Worm (Caenorhabditis elegans): ENCODE data around the gene ttr-10.

The ttr-10 gene

DNA sequence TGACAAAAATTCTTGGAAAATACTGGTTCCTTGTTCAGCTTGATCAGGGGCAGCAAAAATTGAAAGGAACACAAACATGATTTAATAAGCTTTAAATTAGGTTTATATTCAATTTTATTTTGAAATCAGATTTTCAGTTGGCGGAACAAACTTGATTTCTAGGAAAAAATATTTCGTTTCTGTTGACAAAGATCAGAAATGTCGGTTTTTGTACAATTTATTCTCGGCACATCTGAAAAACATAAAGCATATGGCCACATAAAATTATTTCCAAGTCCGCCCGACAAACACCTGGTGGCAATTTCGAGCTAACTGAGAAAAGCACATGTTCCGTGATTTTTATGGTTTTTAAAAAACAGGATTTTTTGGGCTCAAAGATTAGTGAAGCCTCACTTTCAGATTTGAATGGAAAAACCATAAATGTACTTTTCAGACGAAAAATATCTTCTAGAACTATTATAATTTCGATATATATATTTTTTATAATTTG, at the start of gene ttr-10:
Gene ttr-10, minus strand, starts transcription at position 51 of the 490 bp plus-strand sequence.
- no peak for TF ChIP-seq ztf-29 (GFP tag; IDR thresholded peaks at IDR 0.05)
- TF ChIP-seq flt-1 (GFP tag; IDR thresholded peaks at IDR 0.05) = no peak

DNA sequence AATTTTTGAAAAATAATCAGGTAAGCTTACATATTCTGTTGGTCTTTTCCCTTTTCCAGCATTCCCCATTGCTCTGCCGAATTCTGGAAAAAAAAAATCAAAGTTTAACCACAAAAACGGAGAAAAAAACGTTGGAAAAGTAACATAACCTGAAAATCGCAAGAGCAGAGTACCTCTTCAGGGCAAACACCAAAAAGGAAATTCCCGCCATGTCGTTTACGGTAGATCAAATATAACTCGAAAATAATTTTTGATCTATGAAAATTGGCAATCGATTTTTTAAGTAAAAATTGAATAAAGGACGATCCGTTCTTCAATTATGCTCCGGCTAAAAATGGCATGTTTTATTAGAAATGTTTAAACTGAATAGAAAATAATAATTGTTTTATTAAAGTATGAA, 49.7 kb upstream of the ttr-10 start, which contains the start of gene C50E3.11:
Gene C50E3.11, minus strand, starts transcription at position 83 of the 400 bp plus-strand sequence.
- TF ChIP-seq T22C8.4 (GFP tag; IDR thresholded peaks at IDR 0.05) (no peak), med-1 (GFP tag; optimal IDR thresholded peaks at IDR 0.05; ENCODE audit: insufficient read depth) (no peak), ztf-29 (GFP tag; IDR thresholded peaks at IDR 0.05) (no peak), ref-1 (GFP tag; conservative IDR thresholded peaks at IDR 0.05) (no peak), flt-1 (GFP tag; IDR thresholded peaks at IDR 0.05) (no peak), cog-1 (tag; optimal IDR thresholded peaks at IDR 0.05) (no peak), klf-2 (GFP tag; conservative IDR thresholded peaks at IDR 0.05) (no peak), tab-1 (GFP tag; IDR thresholded peaks at IDR 0.05) (no peak), ztf-23 (GFP tag; IDR thresholded peaks at IDR 0.05) (no peak)

DNA sequence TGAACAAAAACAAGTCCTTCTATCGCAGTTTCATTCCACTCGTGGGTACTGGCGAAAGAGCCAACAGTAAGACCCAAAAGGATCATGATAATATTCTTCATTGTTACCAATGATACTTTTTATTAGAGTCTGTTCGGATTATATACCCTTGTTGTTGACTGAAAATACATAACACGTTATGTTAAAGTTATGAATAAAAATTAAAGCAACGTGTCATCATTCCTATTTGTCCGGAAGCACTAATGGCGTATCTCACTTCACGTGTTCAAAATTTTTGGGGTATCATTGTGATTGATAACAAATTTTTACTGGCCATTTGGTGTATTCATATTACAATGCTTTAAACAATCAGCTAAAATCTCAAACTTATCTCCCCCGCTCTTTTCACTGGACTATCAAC, 47.7 kb upstream of the ttr-10 start, which contains the start of gene scl-26:
Gene scl-26, minus strand, starts transcription at position 101 of the 400 bp plus-strand sequence.
- TF ChIP-seq ref-1 (GFP tag; conservative IDR thresholded peaks at IDR 0.05) = no peak
- no peak for TF ChIP-seq flt-1 (GFP tag; IDR thresholded peaks at IDR 0.05)
- TF ChIP-seq med-1 (GFP tag; optimal IDR thresholded peaks at IDR 0.05; ENCODE audit: insufficient read depth) = no peak

DNA sequence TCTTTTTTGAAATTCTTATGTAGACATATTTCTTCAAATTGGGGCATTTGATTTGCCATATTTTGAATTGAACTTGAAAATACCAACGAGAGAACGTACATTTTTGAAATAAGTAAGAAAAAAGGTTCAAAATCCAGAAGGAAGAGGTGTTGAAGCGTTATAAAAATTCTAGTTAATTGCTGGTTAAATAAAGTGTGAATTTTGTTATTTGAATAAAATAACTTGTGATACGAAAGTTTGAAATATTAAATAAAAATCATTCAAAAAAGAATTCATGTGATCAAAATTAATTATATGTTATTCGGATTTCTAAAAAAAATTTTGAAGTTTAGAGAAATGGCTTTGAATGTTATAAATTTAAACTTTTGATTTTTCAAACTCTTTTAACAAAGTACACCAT, 46.4 kb upstream of the ttr-10 start, which contains the start of gene C50E3.9:
Gene C50E3.9, minus strand, starts transcription at position 101 of the 400 bp plus-strand sequence.
- no peak for TF ChIP-seq T22C8.4 (GFP tag; IDR thresholded peaks at IDR 0.05)
- TF ChIP-seq flt-1 (GFP tag; IDR thresholded peaks at IDR 0.05) = no peak
- TF ChIP-seq ref-1 (GFP tag; conservative IDR thresholded peaks at IDR 0.05) = no peak
- no peak for TF ChIP-seq klf-2 (GFP tag; conservative IDR thresholded peaks at IDR 0.05)
- no peak for TF ChIP-seq med-1 (GFP tag; optimal IDR thresholded peaks at IDR 0.05; ENCODE audit: insufficient read depth)
- no peak for TF ChIP-seq ztf-29 (GFP tag; IDR thresholded peaks at IDR 0.05)
- no peak for TF ChIP-seq cog-1 (tag; optimal IDR thresholded peaks at IDR 0.05)
- no peak for TF ChIP-seq ztf-23 (GFP tag; IDR thresholded peaks at IDR 0.05)
- no peak for TF ChIP-seq tab-1 (GFP tag; IDR thresholded peaks at IDR 0.05)

DNA sequence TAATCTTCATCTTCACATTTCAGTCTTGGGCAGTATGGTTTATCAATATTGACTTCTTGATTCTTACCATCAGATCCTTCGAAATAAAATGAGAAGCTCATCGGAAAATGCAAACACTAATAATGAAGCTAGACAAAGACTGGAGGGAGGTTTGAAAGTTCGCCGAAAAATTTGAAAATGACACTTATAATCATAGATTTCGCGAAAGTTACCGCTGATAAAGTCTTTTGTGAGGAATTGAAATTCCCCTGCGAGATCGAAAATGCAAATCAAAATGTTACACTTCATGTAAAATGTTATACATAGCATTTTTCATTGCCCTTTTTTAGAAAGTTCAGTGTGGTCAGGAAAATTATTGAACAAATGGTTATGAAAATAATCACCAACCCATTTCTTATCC, 44.5 kb upstream of the ttr-10 start, which contains the start of gene C50E3.7:
Gene C50E3.7, minus strand, starts transcription at position 101 of the 400 bp plus-strand sequence.
- TF ChIP-seq med-1 (GFP tag; optimal IDR thresholded peaks at IDR 0.05; ENCODE audit: insufficient read depth) = no peak
- TF ChIP-seq ref-1 (GFP tag; conservative IDR thresholded peaks at IDR 0.05) = no peak
- TF ChIP-seq ztf-23 (GFP tag; IDR thresholded peaks at IDR 0.05) = no peak
- TF ChIP-seq flt-1 (GFP tag; IDR thresholded peaks at IDR 0.05) = no peak
- no peak for TF ChIP-seq tab-1 (GFP tag; IDR thresholded peaks at IDR 0.05)
- TF ChIP-seq T22C8.4 (GFP tag; IDR thresholded peaks at IDR 0.05) = no peak
- no peak for TF ChIP-seq klf-2 (GFP tag; conservative IDR thresholded peaks at IDR 0.05)
- no peak for TF ChIP-seq cog-1 (tag; optimal IDR thresholded peaks at IDR 0.05)
- no peak for TF ChIP-seq ztf-29 (GFP tag; IDR thresholded peaks at IDR 0.05)

DNA sequence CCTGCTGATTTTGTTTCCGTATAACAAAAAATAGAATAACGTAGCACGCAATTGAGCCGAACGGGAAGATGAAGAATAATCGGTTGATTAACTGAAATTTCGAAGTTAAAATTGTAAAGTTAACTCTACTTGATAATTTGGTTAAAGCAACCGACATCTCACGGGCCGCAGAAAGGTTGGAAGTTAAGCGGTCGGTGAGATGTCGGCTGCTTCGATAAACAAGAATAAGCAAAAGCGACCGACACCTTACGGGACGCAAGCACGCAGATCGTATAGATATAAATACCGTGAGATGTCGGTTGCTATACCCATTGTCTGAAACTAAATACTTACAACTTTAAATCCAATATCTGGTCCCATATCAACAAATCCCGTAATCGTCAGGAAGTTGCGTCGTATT, 41.4 kb upstream of the ttr-10 start:
- TF ChIP-seq med-1 (GFP tag; optimal IDR thresholded peaks at IDR 0.05; ENCODE audit: insufficient read depth) = no peak
- TF ChIP-seq ref-1 (GFP tag; conservative IDR thresholded peaks at IDR 0.05) = no peak
- TF ChIP-seq ztf-29 (GFP tag; IDR thresholded peaks at IDR 0.05) = no peak
- TF ChIP-seq cog-1 (tag; optimal IDR thresholded peaks at IDR 0.05) = no peak
- TF ChIP-seq klf-2 (GFP tag; conservative IDR thresholded peaks at IDR 0.05) = no peak
- no peak for TF ChIP-seq T22C8.4 (GFP tag; IDR thresholded peaks at IDR 0.05)
- TF ChIP-seq flt-1 (GFP tag; IDR thresholded peaks at IDR 0.05) = no peak
- TF ChIP-seq tab-1 (GFP tag; IDR thresholded peaks at IDR 0.05) = no peak
- no peak for TF ChIP-seq ztf-23 (GFP tag; IDR thresholded peaks at IDR 0.05)

DNA sequence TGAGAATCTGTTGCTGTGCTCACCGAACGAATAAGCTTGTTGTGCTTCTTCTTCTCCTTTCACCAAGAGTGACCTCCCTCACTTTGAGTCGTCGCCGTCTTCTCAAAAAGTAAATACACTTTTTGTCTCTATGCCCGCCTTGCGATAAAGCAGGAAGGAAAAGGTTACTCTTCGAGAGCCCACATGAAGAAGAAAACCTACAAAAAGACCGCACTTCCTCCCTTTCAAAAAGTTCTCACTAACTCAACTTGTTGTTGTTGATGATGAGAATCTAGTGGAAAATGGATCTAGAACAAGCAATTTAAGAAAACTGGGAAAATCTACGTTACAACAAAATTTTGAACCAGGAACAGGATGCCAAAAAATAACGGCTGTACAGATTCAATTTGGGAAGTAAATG, 36.7 kb upstream of the ttr-10 start, which contains the start of gene C50E3.6:
Gene C50E3.6, minus strand, starts transcription at position 101 of the 400 bp plus-strand sequence.
- TF ChIP-seq cog-1 (tag; optimal IDR thresholded peaks at IDR 0.05) (no peak), klf-2 (GFP tag; conservative IDR thresholded peaks at IDR 0.05) (no peak), ref-1 (GFP tag; conservative IDR thresholded peaks at IDR 0.05) (no peak), tab-1 (GFP tag; IDR thresholded peaks at IDR 0.05) (no peak), ztf-23 (GFP tag; IDR thresholded peaks at IDR 0.05) (no peak), T22C8.4 (GFP tag; IDR thresholded peaks at IDR 0.05) (no peak), flt-1 (GFP tag; IDR thresholded peaks at IDR 0.05) (no peak), med-1 (GFP tag; optimal IDR thresholded peaks at IDR 0.05; ENCODE audit: insufficient read depth) (no peak), ztf-29 (GFP tag; IDR thresholded peaks at IDR 0.05) (no peak)

DNA sequence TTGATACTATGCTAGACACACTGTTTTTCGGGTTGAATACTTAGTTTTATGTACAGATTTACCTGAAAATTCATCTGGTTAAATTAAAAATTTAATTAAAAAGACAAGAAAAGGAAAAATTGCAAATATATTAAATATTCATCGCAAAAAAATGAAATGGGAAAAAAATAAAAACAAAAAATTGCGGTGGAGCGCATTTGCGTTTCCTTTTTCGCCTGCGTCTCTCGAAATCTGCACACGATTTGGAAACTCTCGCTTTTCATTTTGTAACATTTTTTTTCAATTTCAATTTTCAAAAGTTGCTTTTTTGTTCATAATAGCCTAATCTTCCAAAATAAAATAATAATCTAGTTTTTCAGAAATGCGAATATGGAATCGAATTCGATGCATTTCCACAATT, 33.9 kb upstream of the ttr-10 start, which contains the start of the genes F19F10.11 and C50E3.5:
Gene F19F10.11, minus strand, starts transcription at position 68 of the 400 bp plus-strand sequence.
Gene C50E3.5, plus strand, starts transcription at position 360 of the 400 bp plus-strand sequence.
- no peak for TF ChIP-seq T22C8.4 (GFP tag; IDR thresholded peaks at IDR 0.05)
- TF ChIP-seq med-1 (GFP tag; optimal IDR thresholded peaks at IDR 0.05; ENCODE audit: insufficient read depth) = no peak
- TF ChIP-seq ztf-23 (GFP tag; IDR thresholded peaks at IDR 0.05) = no peak
- no peak for TF ChIP-seq klf-2 (GFP tag; conservative IDR thresholded peaks at IDR 0.05)
- no peak for TF ChIP-seq cog-1 (tag; optimal IDR thresholded peaks at IDR 0.05)
- no peak for TF ChIP-seq ztf-29 (GFP tag; IDR thresholded peaks at IDR 0.05)
- TF ChIP-seq tab-1 (GFP tag; IDR thresholded peaks at IDR 0.05) = no peak
- no peak for TF ChIP-seq ref-1 (GFP tag; conservative IDR thresholded peaks at IDR 0.05)
- TF ChIP-seq flt-1 (GFP tag; IDR thresholded peaks at IDR 0.05) = no peak

DNA sequence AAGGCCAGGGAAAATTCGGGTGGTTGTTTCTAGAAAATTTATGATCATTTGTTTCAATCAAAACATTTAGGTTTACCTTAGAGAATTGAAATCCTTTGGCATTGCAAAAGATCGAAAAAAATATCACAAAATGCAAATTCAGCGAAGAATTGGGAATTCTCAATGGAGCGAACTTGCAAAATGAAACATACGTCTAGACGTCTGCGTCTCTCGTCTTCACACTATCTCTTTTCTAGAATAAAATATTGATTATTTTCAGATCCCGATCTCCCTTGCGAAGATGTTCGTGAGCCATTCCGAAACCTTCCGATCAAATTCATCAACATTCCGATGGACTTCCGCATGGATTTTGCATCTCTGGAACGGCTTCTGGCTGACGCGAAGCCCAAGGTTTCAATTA, 26.7 kb upstream of the ttr-10 start, which contains the start of gene ets-6:
Gene ets-6, minus strand, starts transcription at position 169 of the 400 bp plus-strand sequence.
- peak; percentile 67 for TF ChIP-seq T22C8.4 (GFP tag; IDR thresholded peaks at IDR 0.05)
- TF ChIP-seq cog-1 (tag; optimal IDR thresholded peaks at IDR 0.05) = no peak

DNA sequence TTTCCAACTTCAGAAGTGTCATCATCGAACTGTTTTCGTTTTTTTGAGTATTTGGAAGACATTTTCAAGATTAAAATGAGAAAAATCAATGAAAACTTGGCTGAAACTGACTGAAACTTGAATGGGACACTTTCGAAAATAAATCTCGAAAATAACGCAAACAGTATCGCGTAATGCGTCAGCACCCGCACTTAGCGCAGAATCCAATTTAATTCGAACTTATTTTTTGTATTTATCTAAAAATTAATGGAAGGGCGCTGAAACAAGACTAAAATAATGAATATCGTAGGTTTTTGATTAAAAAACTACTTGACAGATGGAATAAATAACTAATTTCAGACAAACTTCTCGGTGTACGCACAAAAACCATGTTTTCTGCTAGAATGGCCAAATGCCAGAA, 21.8 kb upstream of the ttr-10 start, which contains the start of the genes snu-66 and ints-9:
Gene snu-66, minus strand, starts transcription at position 108 of the 400 bp plus-strand sequence.
Gene ints-9, plus strand, starts transcription at position 240 of the 400 bp plus-strand sequence.
- TF ChIP-seq flt-1 (GFP tag; IDR thresholded peaks at IDR 0.05) (no peak), klf-2 (GFP tag; conservative IDR thresholded peaks at IDR 0.05) (no peak), tab-1 (GFP tag; IDR thresholded peaks at IDR 0.05) (no peak), T22C8.4 (GFP tag; IDR thresholded peaks at IDR 0.05) (no peak), ref-1 (GFP tag; conservative IDR thresholded peaks at IDR 0.05) (no peak), med-1 (GFP tag; optimal IDR thresholded peaks at IDR 0.05; ENCODE audit: insufficient read depth) (no peak), ztf-23 (GFP tag; IDR thresholded peaks at IDR 0.05) (no peak)
